Worm (Caenorhabditis elegans) whole organism, young adult: ENCODE measurements around the gene sri-26.
"Not testable (repeated sequence)": the region's sequence is repeated elsewhere in the genome, so short reads cannot be mapped to it uniquely, and the experiment has no call there.

ENCODE experiments used
- B0019.2 ChIP-seq: fragments of 200-800 bp; sonication (Bioruptor generic); conservative IDR thresholded peaks from 2 replicates; pipeline ENCODE4 v1.3.6; 2022; ENCODE audit warnings: missing genetic modification reagents, missing genetic modification characterization, missing compliant biosample characterization
- B0035.1 ChIP-seq: sonication (generic microtip); optimal IDR thresholded peaks from 2 replicates; lab custom pipeline; 2016; ENCODE audit warnings: missing genetic modification characterization, mild to moderate bottlenecking, missing compliant biosample characterization, missing genotype, missing genetic modification reagents
- C17E4.6 ChIP-seq: fragments of 200-800 bp; sonication (Bioruptor generic); IDR thresholded peaks from 2 replicates; pipeline ENCODE4 v1.3.6; 2022; ENCODE audit warnings: missing genetic modification reagents, missing genetic modification characterization, missing compliant biosample characterization
- D2030.7 ChIP-seq: fragments of 200-800 bp; sonication (Bioruptor generic); IDR thresholded peaks from 2 replicates; pipeline ENCODE4 v1.3.6; 2022; ENCODE audit warnings: missing genetic modification reagents, missing genetic modification characterization, missing compliant biosample characterization
- F39B2.1 ChIP-seq: fragments of 200-800 bp; sonication (Bioruptor generic); IDR thresholded peaks from 2 replicates; pipeline ENCODE4 v1.3.6; 2022; ENCODE audit warnings: missing genetic modification reagents, missing genetic modification characterization, missing compliant biosample characterization
- K12H6.12 ChIP-seq: fragments of 200-800 bp; sonication (Bioruptor generic); optimal IDR thresholded peaks from 2 replicates; lab custom pipeline; 2018; ENCODE audit warnings: mild to moderate bottlenecking, missing genetic modification characterization, missing compliant biosample characterization
- T07F8.4 ChIP-seq: sonication (generic microtip); optimal IDR thresholded peaks from 2 replicates; lab custom pipeline; 2016; ENCODE audit warnings: mild to moderate bottlenecking, missing genetic modification characterization, moderate library complexity, missing compliant biosample characterization
- Y53F4B.3 ChIP-seq: fragments of 200-800 bp; sonication (Bioruptor generic); IDR thresholded peaks from 2 replicates; pipeline ENCODE4 v1.3.6; 2022; ENCODE audit warnings: missing genetic modification reagents, missing genetic modification characterization, missing compliant biosample characterization
- Y95B8A.8 ChIP-seq: fragments of 200-800 bp; sonication (Bioruptor generic); IDR thresholded peaks from 2 replicates; pipeline ENCODE4 v1.3.6; 2022; ENCODE audit warnings: missing genetic modification reagents, missing genetic modification characterization, missing compliant biosample characterization
- aptf-3 ChIP-seq: fragments of 200-800 bp; sonication (Bioruptor generic); IDR thresholded peaks from 2 replicates; pipeline ENCODE4 v1.3.6; 2022; ENCODE audit warnings: missing genetic modification characterization, missing compliant biosample characterization
- athp-1 ChIP-seq: sonication (generic microtip); optimal IDR thresholded peaks from 2 replicates; lab custom pipeline; 2017; ENCODE audit warnings: mild to moderate bottlenecking, missing genetic modification characterization, missing compliant biosample characterization
- attf-3 ChIP-seq: fragments of 200-800 bp; sonication (Bioruptor generic); conservative IDR thresholded peaks from 2 replicates; pipeline ENCODE4 v1.3.6; 2022; ENCODE audit warnings: missing genetic modification reagents, missing genetic modification characterization, missing compliant biosample characterization
- attf-6 ChIP-seq: fragments of 200-800 bp; sonication (Bioruptor generic); IDR thresholded peaks from 2 replicates; pipeline ENCODE4 v1.3.6; 2022; ENCODE audit warnings: missing genetic modification reagents, missing genetic modification characterization, missing compliant biosample characterization
- cebp-1 ChIP-seq, 2 experiments: fragments of 200-800 bp in 1 of 2; sonication (Bioruptor generic) in 1 of 2; sonication (generic microtip) in 1 of 2; IDR thresholded peaks in 1 of 2; optimal IDR thresholded peaks in 1 of 2; 2 replicates each; pipeline versions ENCODE4 v1.3.6 to Lab custom; 2017 to 2022; ENCODE audit warnings: missing compliant biosample characterization in 2 of 2, missing genetic modification characterization in 2 of 2, mild to moderate bottlenecking in 1 of 2, missing genetic modification reagents in 1 of 2, moderate library complexity in 1 of 2
- cebp-2 ChIP-seq: fragments of 200-800 bp; sonication (Bioruptor generic); IDR thresholded peaks from 2 replicates; pipeline ENCODE4 v1.3.6; 2022; ENCODE audit warnings: missing genetic modification characterization, missing compliant biosample characterization
- ceh-100 ChIP-seq: fragments of 200-800 bp; sonication (Bioruptor generic); IDR thresholded peaks from 2 replicates; pipeline ENCODE4 v1.3.6; 2022; ENCODE audit warnings: missing genetic modification reagents, missing genetic modification characterization, missing compliant biosample characterization
- ceh-40 ChIP-seq: fragments of 200-800 bp; sonication (Bioruptor generic); IDR thresholded peaks from 2 replicates; pipeline ENCODE4 v1.3.6; 2022; ENCODE audit warnings: missing genetic modification characterization, missing compliant biosample characterization
- ceh-79 ChIP-seq: sonication (generic microtip); optimal IDR thresholded peaks from 2 replicates; lab custom pipeline; 2017; ENCODE audit warnings: mild to moderate bottlenecking, missing genetic modification characterization, missing compliant biosample characterization
- efl-1 ChIP-seq: fragments of 150-350 bp; optimal IDR thresholded peaks from 2 replicates; lab custom pipeline; 2014; ENCODE audit warnings: missing biosample characterization, missing genetic modification reagents, missing genetic modification characterization
- egrh-3 ChIP-seq: fragments of 200-800 bp; sonication (Bioruptor generic); IDR thresholded peaks from 2 replicates; pipeline ENCODE4 v1.3.6; 2022; ENCODE audit warnings: missing genetic modification reagents, missing genetic modification characterization, missing compliant biosample characterization
- gei-17 ChIP-seq: fragments of 200-800 bp; sonication (Bioruptor generic); optimal IDR thresholded peaks from 2 replicates; lab custom pipeline; 2018; ENCODE audit warnings: mild to moderate bottlenecking, missing genetic modification characterization, missing compliant biosample characterization
- let-526 ChIP-seq: fragments of 200-800 bp; sonication (Bioruptor generic); IDR thresholded peaks from 2 replicates; pipeline ENCODE4 v1.3.6; 2022; ENCODE audit warnings: missing genetic modification reagents, missing genetic modification characterization, missing compliant biosample characterization
- lin-40 ChIP-seq: sonication (generic microtip); optimal IDR thresholded peaks from 2 replicates; lab custom pipeline; 2016; ENCODE audit warnings: missing genetic modification characterization, mild to moderate bottlenecking, missing compliant biosample characterization, missing genotype, missing genetic modification reagents
- lin-54 ChIP-seq: fragments of 200-800 bp; sonication (Bioruptor generic); optimal IDR thresholded peaks from 2 replicates; lab custom pipeline; 2018; ENCODE audit warnings: mild to moderate bottlenecking, missing genetic modification characterization, missing compliant biosample characterization
- madf-10 ChIP-seq: sonication (generic microtip); optimal IDR thresholded peaks from 2 replicates; lab custom pipeline; 2016; ENCODE audit warnings: mild to moderate bottlenecking, missing genetic modification characterization, missing compliant biosample characterization
- nfya-2 ChIP-seq: fragments of 200-800 bp; sonication (Bioruptor generic); IDR thresholded peaks from 2 replicates; pipeline ENCODE4 v1.3.6; 2022; ENCODE audit warnings: missing genetic modification reagents, missing genetic modification characterization, missing compliant biosample characterization
- pha-4 ChIP-seq: fragments of 150-350 bp; sonication (generic microtip); optimal IDR thresholded peaks from 2 replicates; lab custom pipeline; 2014; ENCODE audit warnings: missing biosample characterization, missing genetic modification reagents, missing genetic modification characterization
- rcor-1 ChIP-seq: fragments of 200-800 bp; sonication (Bioruptor generic); IDR thresholded peaks from 2 replicates; pipeline ENCODE4 v1.3.6; 2022; ENCODE audit warnings: missing genetic modification reagents, missing genetic modification characterization, missing compliant biosample characterization
- sea-2 ChIP-seq: fragments of 200-800 bp; sonication (Bioruptor generic); IDR thresholded peaks from 2 replicates; pipeline ENCODE4 v1.3.6; 2022; ENCODE audit warnings: missing genetic modification characterization, missing compliant biosample characterization
- snpc-1.3 ChIP-seq: sonication (generic microtip); optimal IDR thresholded peaks from 2 replicates; lab custom pipeline; 2017; ENCODE audit warnings: missing genetic modification characterization, mild to moderate bottlenecking, missing compliant biosample characterization, antibody characterized with exemption, moderate library complexity, missing genotype, missing genetic modification reagents; ENCODE audit not compliant: insufficient read depth
- tlf-1 ChIP-seq: fragments of 200-800 bp; sonication (Bioruptor generic); optimal IDR thresholded peaks from 2 replicates; lab custom pipeline; 2018; ENCODE audit warnings: mild to moderate bottlenecking, missing genetic modification characterization, missing compliant biosample characterization
- xnd-1 ChIP-seq: sonication (generic microtip); optimal IDR thresholded peaks from 2 replicates; lab custom pipeline; 2016; ENCODE audit warnings: missing genotype, missing genetic modification reagents, missing genetic modification characterization, missing compliant biosample characterization
- zfh-2 ChIP-seq: fragments of 200-800 bp; sonication (Bioruptor generic); conservative IDR thresholded peaks from 2 replicates; pipeline ENCODE4 v1.3.6; 2022; ENCODE audit warnings: missing genetic modification reagents, missing genetic modification characterization, missing compliant biosample characterization
- ztf-6 ChIP-seq: fragments of 200-800 bp; sonication (Bioruptor generic); IDR thresholded peaks from 2 replicates; pipeline ENCODE4 v1.3.6; 2022; ENCODE audit warnings: missing genetic modification reagents, missing genetic modification characterization, missing compliant biosample characterization

Gene sri-26

ce11 chrV:15244456-15244855, 29.2 kb downstream of the sri-26 start, which contains the start of gene kin-30 (continued):
- no peak for TF ChIP-seq F39B2.1 (GFP tag; lab: Robert Waterston, UW)

ce11 chrV:15250304-15250703, 35.0 kb downstream of the sri-26 start, which contains the start of gene srd-28:
TSS of gene srd-28 (plus strand) at chrV:15250604.
- TF ChIP-seq lin-54 (GFP tag; lab: Kevin White, UChicago); zfh-2 (GFP tag; lab: Robert Waterston, UW); C17E4.6 (GFP tag; lab: Robert Waterston, UW): not testable (repeated sequence)

ce11 chrV:15252082-15252481, 36.8 kb downstream of the sri-26 start, which contains the start of gene srbc-76:
TSS of gene srbc-76 (plus strand) at chrV:15252382.
- TF ChIP-seq B0019.2 (GFP tag; lab: Robert Waterston, UW) (no peak), attf-3 (no peak), lin-40 (tag; lab: Kevin White, UChicago) (no peak), Y53F4B.3 (GFP tag; lab: Robert Waterston, UW) (no peak), aptf-3 (GFP tag; lab: Robert Waterston, UW) (no peak), gei-17 (GFP tag; lab: Kevin White, UChicago) (no peak), nfya-2 (GFP tag; lab: Robert Waterston, UW) (no peak), D2030.7 (GFP tag; lab: Robert Waterston, UW) (no peak), cebp-2 (no peak), tlf-1 (GFP tag; lab: Kevin White, UChicago) (no peak), ztf-6 (no peak), madf-10 (no peak), egrh-3 (GFP tag; lab: Robert Waterston, UW) (no peak), K12H6.12 (tag; lab: Kevin White, UChicago) (no peak), Y95B8A.8 (GFP tag; lab: Robert Waterston, UW) (no peak), ceh-79 (no peak), let-526 (GFP tag; lab: Robert Waterston, UW) (no peak)

- no peak for TF ChIP-seq C17E4.6 (GFP tag; lab: Robert Waterston, UW)
- no peak for TF ChIP-seq B0035.1 (tag; lab: Kevin White, UChicago)
- TF ChIP-seq T07F8.4 = no peak
- no peak for TF ChIP-seq sea-2 (GFP tag; lab: Robert Waterston, UW)
- no peak for TF ChIP-seq cebp-1 (GFP tag; IDR thresholded peaks at IDR 0.05; lab: Robert Waterston, UW)
- TF ChIP-seq cebp-1 (tag; optimal IDR thresholded peaks at IDR 0.05; lab: Kevin White, UChicago) = no peak
- TF ChIP-seq xnd-1 = no peak
- no peak for TF ChIP-seq efl-1 (GFP tag; lab: Kevin White, UChicago)
- TF ChIP-seq aptf-3 (GFP tag; lab: Robert Waterston, UW) = no peak
- TF ChIP-seq pha-4 = no peak
- no peak for TF ChIP-seq snpc-1.3
- no peak for TF ChIP-seq ztf-6
- TF ChIP-seq attf-6 (GFP tag; lab: Robert Waterston, UW) = no peak
- no peak for TF ChIP-seq rcor-1 (GFP tag; lab: Robert Waterston, UW)
- no peak for TF ChIP-seq ceh-40
- no peak for TF ChIP-seq ceh-100 (GFP tag; lab: Robert Waterston, UW)
- TF ChIP-seq athp-1 (tag; lab: Kevin White, UChicago) = no peak
Observed at ce11 chrV:15253529-15253928, 38.3 kb downstream of the sri-26 start, which contains the start of gene srbc-75. TSS of gene srbc-75 (plus strand) at chrV:15253829.
